Worm (Caenorhabditis elegans) whole organism, L4/young adult: ENCODE measurements around the gene srg-17.

Experiments used
- dao-5 ChIP-seq: sonication (generic microtip); optimal IDR thresholded peaks from 2 replicates; lab custom pipeline; 2016; ENCODE audit warnings: missing genotype, missing genetic modification characterization, moderate library complexity, missing compliant biosample characterization
- him-1 ChIP-seq: sonication (generic microtip); optimal IDR thresholded peaks from 2 replicates; lab custom pipeline; 2016; ENCODE audit warnings: missing genotype, missing genetic modification reagents, missing genetic modification characterization, missing compliant biosample characterization

ce11 chrII:12481645-12482044, 8.1 kb downstream of the srg-17 start:
- TF ChIP-seq him-1 (tag; lab: Kevin White, UChicago) (no peak), dao-5 (tag; lab: Kevin White, UChicago) (no peak)
